Fruit fly (Drosophila melanogaster): Measurements from ENCODE around the gene CG3556.

CG3556 gene

dm6 chrX:4529909-4530308 is at the start of gene CG3556:
CG3556 (plus strand) TSS chrX:4530231.
- no peak for TF ChIP-seq CG17801 (GFP tag; optimal IDR thresholded peaks at IDR 0.05; ENCODE audit: partially characterized antibody)

dm6 chrX:4480812-4481211 is 49.2 kb upstream of the CG3556 start:
- no peak for TF ChIP-seq CG17801 (GFP tag; optimal IDR thresholded peaks at IDR 0.05; ENCODE audit: partially characterized antibody)

- TF ChIP-seq CG17801 (GFP tag; optimal IDR thresholded peaks at IDR 0.05; ENCODE audit: partially characterized antibody), result no peak
These were observed 36.7 kb upstream of the CG3556 start for dm6 chrX:4493192-4493900.

- TF ChIP-seq CG17801 (GFP tag; optimal IDR thresholded peaks at IDR 0.05; ENCODE audit: partially characterized antibody), result no peak
These were observed 31.8 kb upstream of the CG3556 start for dm6 chrX:4498234-4498633.

- TF ChIP-seq CG17801 (GFP tag; optimal IDR thresholded peaks at IDR 0.05; ENCODE audit: partially characterized antibody), result no peak
These were observed 26.5 kb upstream of the CG3556 start for dm6 chrX:4503542-4503941.

dm6 chrX:4505318-4505717 is 24.7 kb upstream of the CG3556 start:
- no peak for TF ChIP-seq CG17801 (GFP tag; optimal IDR thresholded peaks at IDR 0.05; ENCODE audit: partially characterized antibody)

dm6 chrX:4507121-4507520 is 22.9 kb upstream of the CG3556 start:
- TF ChIP-seq CG17801 (GFP tag; optimal IDR thresholded peaks at IDR 0.05; ENCODE audit: partially characterized antibody), result no peak

- TF ChIP-seq CG17801 (GFP tag; optimal IDR thresholded peaks at IDR 0.05; ENCODE audit: partially characterized antibody), result no peak
These were observed 21.9 kb upstream of the CG3556 start for dm6 chrX:4508072-4508644.

- no peak for TF ChIP-seq CG17801 (GFP tag; optimal IDR thresholded peaks at IDR 0.05; ENCODE audit: partially characterized antibody)
These were observed 18.5 kb upstream of the CG3556 start for dm6 chrX:4511575-4511974.

- TF ChIP-seq CG17801 (GFP tag; optimal IDR thresholded peaks at IDR 0.05; ENCODE audit: partially characterized antibody), result no peak
These were observed 9.2 kb upstream of the CG3556 start for dm6 chrX:4520879-4521278.

- no peak for TF ChIP-seq CG17801 (GFP tag; optimal IDR thresholded peaks at IDR 0.05; ENCODE audit: partially characterized antibody)
These were observed 3.3 kb upstream of the CG3556 start for dm6 chrX:4526754-4527153.

- TF ChIP-seq CG17801 (GFP tag; optimal IDR thresholded peaks at IDR 0.05; ENCODE audit: partially characterized antibody), result no peak
These were observed 4.0 kb downstream of the CG3556 start for dm6 chrX:4534002-4534401.

- TF ChIP-seq CG17801 (GFP tag; optimal IDR thresholded peaks at IDR 0.05; ENCODE audit: partially characterized antibody), result peak; percentile 69
These were observed 10.4 kb downstream of the CG3556 start, which contains the start of the genes rb and CHOp24 for dm6 chrX:4540430-4540932. rb (minus strand) TSS chrX:4540626. CHOp24 (plus strand) TSS chrX:4540908.

dm6 chrX:4542353-4542752 is 12.3 kb downstream of the CG3556 start, which contains the start of gene CG3568:
CG3568 (plus strand) TSS chrX:4542630.
- no peak for TF ChIP-seq CG17801 (GFP tag; optimal IDR thresholded peaks at IDR 0.05; ENCODE audit: partially characterized antibody)

- TF ChIP-seq CG17801 (GFP tag; optimal IDR thresholded peaks at IDR 0.05; ENCODE audit: partially characterized antibody), result no peak
These were observed 18.6 kb downstream of the CG3556 start, which contains the start of the genes Usf and CG15912 for dm6 chrX:4548611-4549120. Usf (minus strand) TSS chrX:4548794. CG15912 (plus strand) TSS chrX:4549070.

dm6 chrX:4551717-4552116 is 21.7 kb downstream of the CG3556 start, which contains the start of the genes CG11436 and CG3527:
CG11436 (minus strand) TSS chrX:4551878.
CG3527 (plus strand) TSS chrX:4551973.
- TF ChIP-seq CG17801 (GFP tag; optimal IDR thresholded peaks at IDR 0.05; ENCODE audit: partially characterized antibody), result no peak

Data from ovary, adult (tissue).